Worm (Caenorhabditis elegans) whole organism, L4 larva: ENCODE results near the gene F08G12.11.

Source experiments
- ceh-20 ChIP-seq: fragments of 200-800 bp; sonication (Bioruptor generic); IDR thresholded peaks from 2 replicates; pipeline ENCODE4 v1.3.6; 2022; ENCODE audit warnings: missing genetic modification reagents, missing genetic modification characterization, missing compliant biosample characterization
- ceh-44 ChIP-seq: fragments of 200-800 bp; sonication (Bioruptor generic); IDR thresholded peaks from 2 replicates; pipeline ENCODE4 v1.3.6; 2022; ENCODE audit warnings: missing genetic modification reagents, missing genetic modification characterization, missing compliant biosample characterization
- ctbp-1 ChIP-seq: fragments of 200-800 bp; sonication (Bioruptor generic); IDR thresholded peaks from 2 replicates; pipeline ENCODE4 v1.3.6; 2022; ENCODE audit warnings: missing genetic modification reagents, missing genetic modification characterization, missing compliant biosample characterization
- daf-12 ChIP-seq: fragments of 150-350 bp; optimal IDR thresholded peaks from 2 replicates; lab custom pipeline; 2014; ENCODE audit warnings: missing biosample characterization, missing genetic modification reagents, missing genetic modification characterization
- egl-27 ChIP-seq: sonication (generic microtip); optimal IDR thresholded peaks from 3 replicates; lab custom pipeline; 2017; ENCODE audit warnings: missing biosample characterization, missing genetic modification reagents, missing genetic modification characterization
- hmg-1.1 ChIP-seq: fragments of 200-800 bp; sonication (Bioruptor generic); IDR thresholded peaks from 2 replicates; pipeline ENCODE4 v1.3.6; 2022; ENCODE audit warnings: missing genetic modification reagents, missing genetic modification characterization, missing compliant biosample characterization
- jun-1 ChIP-seq: fragments of 150-350 bp; optimal IDR thresholded peaks from 2 replicates; lab custom pipeline; 2014; ENCODE audit warnings: missing biosample characterization, missing genetic modification reagents, missing genetic modification characterization
- lir-3 ChIP-seq: sonication (generic microtip); optimal IDR thresholded peaks from 2 replicates; lab custom pipeline; 2016; ENCODE audit warnings: mild to moderate bottlenecking, missing genetic modification characterization, missing compliant biosample characterization
- nhr-11 ChIP-seq: fragments of 150-350 bp; optimal IDR thresholded peaks from 2 replicates; lab custom pipeline; 2014; ENCODE audit warnings: missing biosample characterization, missing genetic modification characterization
- nhr-28 ChIP-seq: fragments of 150-350 bp; optimal IDR thresholded peaks from 2 replicates; lab custom pipeline; 2014; ENCODE audit warnings: missing biosample characterization, missing genetic modification characterization
- nhr-77 ChIP-seq: fragments of 150-350 bp; optimal IDR thresholded peaks from 2 replicates; lab custom pipeline; 2014; ENCODE audit warnings: missing biosample characterization, missing genetic modification characterization
- pha-4 ChIP-seq, 2 experiments: fragments of 150-350 bp in 1 of 2; fragments of 200-800 bp in 1 of 2; sonication (Bioruptor generic) in 1 of 2; IDR thresholded peaks in 1 of 2; optimal IDR thresholded peaks in 1 of 2; 2 replicates each; pipeline versions ENCODE4 v1.3.6 to Lab custom; 2014 to 2022; ENCODE audit warnings: missing genetic modification characterization in 2 of 2, missing genetic modification reagents in 2 of 2, missing biosample characterization in 1 of 2, missing compliant biosample characterization in 1 of 2
- unc-130 ChIP-seq: sonication (generic microtip); optimal IDR thresholded peaks from 2 replicates; lab custom pipeline; 2016; ENCODE audit warnings: missing genetic modification reagents, missing genetic modification characterization, missing compliant biosample characterization

DNA sequence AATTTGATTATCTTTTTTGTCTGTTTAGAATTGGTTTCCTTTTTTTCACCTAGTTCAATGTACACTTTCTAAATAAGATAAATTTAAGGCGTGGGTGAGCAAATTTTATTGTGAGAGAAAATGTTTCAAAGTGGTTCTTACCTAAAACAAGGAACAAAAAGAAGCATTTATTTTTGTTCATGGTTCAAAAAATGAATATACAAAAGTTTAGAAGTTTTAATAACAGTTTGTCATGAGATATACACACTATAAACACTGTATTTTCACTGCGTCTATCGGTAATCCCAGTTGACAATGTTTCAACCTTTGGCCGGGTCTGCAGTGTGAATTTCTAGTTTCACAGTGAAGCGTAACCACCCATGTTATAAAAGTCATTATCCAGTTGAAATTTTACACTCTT, at the start of gene F08G12.11:
- TF ChIP-seq ceh-20 (GFP tag; lab: Robert Waterston, UW) (no peak), nhr-77 (tag; lab: Kevin White, UChicago) (no peak), pha-4 (GFP tag; IDR thresholded peaks at IDR 0.05; lab: Robert Waterston, UW) (no peak), pha-4 (tag; optimal IDR thresholded peaks at IDR 0.05; lab: Kevin White, UChicago) (no peak), nhr-28 (tag; lab: Kevin White, UChicago) (no peak), egl-27 (tag; lab: Kevin White, UChicago) (no peak), lir-3 (tag; lab: Kevin White, UChicago) (no peak), daf-12 (tag; lab: Kevin White, UChicago) (no peak), nhr-11 (tag; lab: Kevin White, UChicago) (no peak), jun-1 (no peak), ctbp-1 (GFP tag; lab: Robert Waterston, UW) (no peak), hmg-1.1 (GFP tag; lab: Robert Waterston, UW) (no peak), unc-130 (GFP tag; lab: Kevin White, UChicago) (no peak), ceh-44 (GFP tag; lab: Robert Waterston, UW) (no peak)
